Worm (Caenorhabditis elegans): ENCODE data around the gene ges-1.

Gene ges-1

ce11 chrV:1476284-1476792, 44.4 kb upstream of the ges-1 start (continued):
- TF ChIP-seq Y79H2A.3 (GFP tag; conservative IDR thresholded peaks at IDR 0.05) (0 out of 2 replicates have a peak, but pooled peaks have one; percentile 8), lir-1 (GFP tag; conservative IDR thresholded peaks at IDR 0.05) (no peak), B0035.1 (tag; optimal IDR thresholded peaks at IDR 0.05) (no peak), let-526 (GFP tag; IDR thresholded peaks at IDR 0.05) (no peak), F52B5.7 (tag; optimal IDR thresholded peaks at IDR 0.05) (no peak), gei-17 (GFP tag; optimal IDR thresholded peaks at IDR 0.05) (no peak), ceh-58 (GFP tag; IDR thresholded peaks at IDR 0.05) (no peak), ceh-27 (GFP tag; optimal IDR thresholded peaks at IDR 0.05) (no peak), tbp1 (GFP tag; optimal IDR thresholded peaks at IDR 0.05) (peak; percentile 23), mcd-1 (GFP tag; IDR thresholded peaks at IDR 0.05) (no peak), lin-35 (GFP tag; optimal IDR thresholded peaks at IDR 0.05) (peak in 1 of 3 experiments; percentile 26), madf-6 (GFP tag; IDR thresholded peaks at IDR 0.05) (peak; percentile 33; the same call in 1 of the 2 replicates), T07F8.4 (tag; optimal IDR thresholded peaks at IDR 0.05) (no peak), attf-6 (GFP tag; IDR thresholded peaks at IDR 0.05) (0 out of 2 replicates have a peak, but pooled peaks have one; percentile 10), tbx-9 (tag; optimal IDR thresholded peaks at IDR 0.05; ENCODE audit: borderline replicate concordance) (no peak), ekl-4 (GFP tag; IDR thresholded peaks at IDR 0.05) (peak; percentile 13; the same call in 1 of the 2 replicates), nfyb-1 (GFP tag; IDR thresholded peaks at IDR 0.05) (no peak), snpc-3.4 (tag; optimal IDR thresholded peaks at IDR 0.05) (peak; percentile 63), B0261.1 (tag; optimal IDR thresholded peaks at IDR 0.05) (no peak), C06A6.2 (GFP tag; conservative IDR thresholded peaks at IDR 0.05) (no peak), snpc-4 (GFP tag; optimal IDR thresholded peaks at IDR 0.05) (no peak), snpc-4 (tag; optimal IDR thresholded peaks at IDR 0.05) (no peak), xnd-1 (tag; optimal IDR thresholded peaks at IDR 0.05) (no peak), ceh-91 (GFP tag; IDR thresholded peaks at IDR 0.05) (no peak), pbrm-1 (GFP tag; IDR thresholded peaks at IDR 0.05) (0 out of 2 replicates have a peak, but pooled peaks have one; percentile 11), B0336.3 (GFP tag; IDR thresholded peaks at IDR 0.05) (no peak), Y53F4B.3 (GFP tag; IDR thresholded peaks at IDR 0.05) (no peak), hmg-20 (GFP tag; IDR thresholded peaks at IDR 0.05) (no peak), madf-3 (GFP tag; IDR thresholded peaks at IDR 0.05) (no peak), unc-62 (GFP tag; optimal IDR thresholded peaks at IDR 0.05) (no peak), snpc-1.3 (tag; optimal IDR thresholded peaks at IDR 0.05; ENCODE audit: insufficient read depth) (no peak), madf-8 (GFP tag; conservative IDR thresholded peaks at IDR 0.05) (no peak), nfya-1 (tag; optimal IDR thresholded peaks at IDR 0.05; ENCODE audit: borderline replicate concordance, insufficient read depth) (no peak), hlh-26 (GFP tag; conservative IDR thresholded peaks at IDR 0.05) (no peak), ztf-22 (GFP tag; optimal IDR thresholded peaks at IDR 0.05) (no peak), Y56A3A.18 (GFP tag; IDR thresholded peaks at IDR 0.05) (no peak; the same call in 1 of the 2 replicates), mes-4 (tag; optimal IDR thresholded peaks at IDR 0.05) (no peak), tlf-1 (GFP tag; optimal IDR thresholded peaks at IDR 0.05) (no peak), hmg-1.2 (GFP tag; IDR thresholded peaks at IDR 0.05) (no peak), chd-7 (tag; optimal IDR thresholded peaks at IDR 0.05) (no peak), ccch-3 (GFP tag; optimal IDR thresholded peaks at IDR 0.05) (no peak), ztf-6 (GFP tag; IDR thresholded peaks at IDR 0.05) (no peak), Y67H2A.10 (GFP tag; conservative IDR thresholded peaks at IDR 0.05) (no peak), unc-130 (GFP tag; optimal IDR thresholded peaks at IDR 0.05) (no peak), F55B11.4 (tag; optimal IDR thresholded peaks at IDR 0.05; ENCODE audit: borderline replicate concordance, insufficient read depth) (no peak), hrde-1 (tag; optimal IDR thresholded peaks at IDR 0.05; ENCODE audit: borderline replicate concordance) (no peak), zim-3 (tag; optimal IDR thresholded peaks at IDR 0.05) (no peak), F37B4.10 (GFP tag; IDR thresholded peaks at IDR 0.05) (no peak)
